Fruit fly (Drosophila melanogaster) S2 (cell line): Measurements from ENCODE around the gene CG7133.

Experiments
- CG8478 ChIP-seq: fragments of >200 bp; optimal IDR thresholded peaks from 2 replicates; lab custom pipeline; 2018
- CTCF ChIP-seq, 2 experiments: fragments of >200 bp; optimal IDR thresholded peaks; 2 replicates each; lab custom pipeline; 2018

DNA sequence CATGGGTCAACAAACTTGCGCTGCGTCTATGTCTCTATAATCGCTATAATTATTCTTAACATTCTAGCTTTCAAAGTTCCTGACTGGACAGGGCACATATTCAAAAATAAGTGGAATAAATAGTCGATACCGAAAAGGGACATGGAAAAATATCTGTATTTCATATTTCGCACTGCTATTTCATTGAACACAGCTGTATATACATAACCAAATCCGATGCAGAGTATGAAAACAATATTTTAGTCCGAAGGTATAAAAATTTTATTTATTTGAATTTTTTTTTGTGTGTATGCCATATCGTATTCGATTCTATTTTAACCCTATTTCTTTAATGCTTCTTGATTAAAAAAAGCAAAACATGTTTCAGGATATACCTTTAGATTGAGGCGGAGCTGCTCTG lies 1.5 kb downstream of the CG7133 start:
- TF ChIP-seq CG8478 (lab: Kevin White, UChicago) (no peak), CTCF (optimal IDR thresholded peaks at IDR 0.05; lab: Kevin White, UChicago) (no peak)
